Fruit fly (Drosophila melanogaster) whole organism, prepupa: Measurements from ENCODE around the gene hbt.

Source experiments
- Blimp-1 ChIP-seq: fragments of 200-800 bp; sonication (Bioruptor generic); optimal IDR thresholded peaks from 3 replicates; lab custom pipeline; 2017; ENCODE audit warnings: missing biosample characterization, missing genetic modification characterization, mild to moderate bottlenecking, moderate library complexity, missing genetic modification reagents
- CG11294 ChIP-seq: fragments of 200-800 bp; sonication (Bioruptor generic); IDR thresholded peaks from 2 replicates; pipeline ENCODE4 v1.3.6; 2022; ENCODE audit warnings: missing biosample characterization, missing genetic modification characterization
- CG11762 ChIP-seq: fragments of 200-800 bp; sonication (Bioruptor generic); optimal IDR thresholded peaks from 3 replicates; lab custom pipeline; 2016; ENCODE audit warnings: missing biosample characterization, missing genetic modification characterization; ENCODE audit not compliant: insufficient read depth
- CG11902 ChIP-seq: fragments of 200-800 bp; sonication (Bioruptor generic); optimal IDR thresholded peaks from 3 replicates; lab custom pipeline; 2016; ENCODE audit warnings: missing biosample characterization, missing genetic modification characterization
- CG15336 ChIP-seq: fragments of 200-800 bp; sonication (Bioruptor generic); IDR thresholded peaks from 2 replicates; pipeline ENCODE4 v1.3.6; 2022; ENCODE audit warnings: missing biosample characterization, missing genetic modification characterization
- CG1621 ChIP-seq: fragments of 200-800 bp; sonication (Bioruptor generic); optimal IDR thresholded peaks from 3 replicates; lab custom pipeline; 2018; ENCODE audit warnings: missing biosample characterization, mild to moderate bottlenecking, missing genetic modification characterization
- CG3032 ChIP-seq: fragments of 200-800 bp; optimal IDR thresholded peaks from 2 replicates; lab custom pipeline; 2019; ENCODE audit warnings: missing biosample characterization, mild to moderate bottlenecking, missing genetic modification characterization, moderate library complexity
- CG32006 ChIP-seq: fragments of 200-800 bp; sonication (Bioruptor generic); optimal IDR thresholded peaks from 3 replicates; lab custom pipeline; 2017; ENCODE audit warnings: missing biosample characterization, mild to moderate bottlenecking, missing genetic modification characterization
- CG3919 ChIP-seq: fragments of 200-800 bp; sonication (Bioruptor generic); optimal IDR thresholded peaks from 3 replicates; lab custom pipeline; 2016; ENCODE audit warnings: missing biosample characterization, missing genetic modification characterization
- CG4318 ChIP-seq: fragments of 200-800 bp; sonication (Bioruptor generic); optimal IDR thresholded peaks from 3 replicates; lab custom pipeline; 2017; ENCODE audit warnings: missing biosample characterization, mild to moderate bottlenecking, missing genetic modification characterization
- CG6163 ChIP-seq: fragments of 200-800 bp; sonication (Bioruptor generic); IDR thresholded peaks from 3 replicates; pipeline ENCODE4 v1.3.6; 2022; ENCODE audit warnings: missing biosample characterization, missing genetic modification characterization
- CG6792 ChIP-seq: fragments of 200-800 bp; sonication (Bioruptor generic); optimal IDR thresholded peaks from 3 replicates; lab custom pipeline; 2016; ENCODE audit warnings: missing biosample characterization, missing genetic modification characterization
- CG6854 ChIP-seq: fragments of 200-800 bp; sonication (Bioruptor generic); optimal IDR thresholded peaks from 2 replicates; lab custom pipeline; 2017; ENCODE audit warnings: missing biosample characterization, mild to moderate bottlenecking, missing genetic modification characterization
- CG8119 ChIP-seq: fragments of 200-800 bp; sonication (Bioruptor generic); IDR thresholded peaks from 3 replicates; pipeline ENCODE4 v1.3.6; 2022; ENCODE audit warnings: missing biosample characterization, missing genetic modification characterization
- CG8319 ChIP-seq: fragments of 200-800 bp; sonication (Bioruptor generic); optimal IDR thresholded peaks from 3 replicates; lab custom pipeline; 2016; ENCODE audit warnings: missing biosample characterization, missing genetic modification characterization
- CG8632 ChIP-seq: fragments of 200-800 bp; sonication (Bioruptor generic); optimal IDR thresholded peaks from 3 replicates; lab custom pipeline; 2016; ENCODE audit warnings: missing biosample characterization, missing genetic modification characterization
- CG9139 ChIP-seq: fragments of 200-800 bp; sonication (Bioruptor generic); optimal IDR thresholded peaks from 3 replicates; lab custom pipeline; 2017; ENCODE audit warnings: missing biosample characterization, mild to moderate bottlenecking, missing genetic modification characterization
- Eip78C ChIP-seq: fragments of 200-800 bp; sonication (Bioruptor generic); peaks from one replicate; lab custom pipeline; 2016; ENCODE audit warnings: missing biosample characterization, missing genetic modification characterization
- Eip93F ChIP-seq: fragments of 200-800 bp; sonication (Bioruptor generic); optimal IDR thresholded peaks from 2 replicates; lab custom pipeline; 2016; ENCODE audit warnings: missing biosample characterization, mild to moderate bottlenecking, missing genetic modification characterization
- Ets21C ChIP-seq: fragments of 200-800 bp; sonication (Bioruptor generic); optimal IDR thresholded peaks from 3 replicates; lab custom pipeline; 2016; ENCODE audit warnings: missing biosample characterization, missing genetic modification characterization
- Gug ChIP-seq: fragments of 200-800 bp; sonication (Bioruptor generic); IDR thresholded peaks from 2 replicates; pipeline ENCODE4 v1.3.6; 2022; ENCODE audit warnings: missing biosample characterization, missing genetic modification characterization
- Hr38 ChIP-seq: sonication (Bioruptor generic); optimal IDR thresholded peaks from 2 replicates; lab custom pipeline; 2016; ENCODE audit warnings: missing biosample characterization, missing genetic modification characterization
- Hr39 ChIP-seq: fragments of 200-800 bp; sonication (Bioruptor generic); optimal IDR thresholded peaks from 2 replicates; lab custom pipeline; 2016; ENCODE audit warnings: missing biosample characterization, missing genetic modification characterization
- Hr4 ChIP-seq: fragments of 200-800 bp; sonication (Bioruptor generic); optimal IDR thresholded peaks from 3 replicates; lab custom pipeline; 2016; ENCODE audit warnings: missing biosample characterization, missing genetic modification characterization
- Met ChIP-seq: fragments of 200-800 bp; sonication (Bioruptor generic); optimal IDR thresholded peaks from 3 replicates; lab custom pipeline; 2016; ENCODE audit warnings: missing biosample characterization, missing genetic modification characterization
- OdsH ChIP-seq: fragments of 200-800 bp; sonication (Bioruptor generic); optimal IDR thresholded peaks from 3 replicates; lab custom pipeline; 2016; ENCODE audit warnings: missing biosample characterization, missing genetic modification characterization
- Smox ChIP-seq: fragments of 200-800 bp; sonication (Bioruptor generic); optimal IDR thresholded peaks from 3 replicates; lab custom pipeline; 2016; ENCODE audit warnings: missing biosample characterization, missing genetic modification characterization
- Sox102F ChIP-seq: fragments of 200-800 bp; sonication (Bioruptor generic); optimal IDR thresholded peaks from 2 replicates; lab custom pipeline; 2016; ENCODE audit warnings: missing biosample characterization, mild to moderate bottlenecking, missing genetic modification characterization
- Sox14 ChIP-seq: fragments of 200-800 bp; sonication (Bioruptor generic); optimal IDR thresholded peaks from 3 replicates; lab custom pipeline; 2016; ENCODE audit warnings: missing biosample characterization, missing genetic modification characterization
- Sox15 ChIP-seq: fragments of 200-800 bp; sonication (Bioruptor generic); optimal IDR thresholded peaks from 3 replicates; lab custom pipeline; 2016; ENCODE audit warnings: missing biosample characterization, missing genetic modification characterization
- achi ChIP-seq: fragments of 200-800 bp; sonication (Bioruptor generic); optimal IDR thresholded peaks from 3 replicates; lab custom pipeline; 2016; ENCODE audit warnings: missing biosample characterization, missing genetic modification characterization
- acj6 ChIP-seq: fragments of 200-800 bp; sonication (Bioruptor generic); optimal IDR thresholded peaks from 3 replicates; lab custom pipeline; 2016; ENCODE audit warnings: missing biosample characterization, missing genetic modification characterization
- cyc ChIP-seq: fragments of 200-800 bp; sonication (Bioruptor generic); optimal IDR thresholded peaks from 3 replicates; lab custom pipeline; 2016; ENCODE audit warnings: missing biosample characterization, missing genetic modification characterization
- dac ChIP-seq: fragments of 200-800 bp; sonication (Bioruptor generic); optimal IDR thresholded peaks from 2 replicates; lab custom pipeline; 2017; ENCODE audit warnings: missing biosample characterization, mild to moderate bottlenecking, missing genetic modification characterization
- dsx ChIP-seq: fragments of 200-800 bp; optimal IDR thresholded peaks from 3 replicates; lab custom pipeline; 2019; ENCODE audit warnings: missing biosample characterization, mild to moderate bottlenecking, missing genetic modification characterization, moderate library complexity; ENCODE audit not compliant: poor library complexity, severe bottlenecking
- fd59A ChIP-seq: fragments of 200-800 bp; sonication (Bioruptor generic); optimal IDR thresholded peaks from 2 replicates; lab custom pipeline; 2017; ENCODE audit warnings: missing biosample characterization, mild to moderate bottlenecking, missing genetic modification characterization, missing genetic modification reagents
- lz ChIP-seq: fragments of 200-800 bp; sonication (Bioruptor generic); optimal IDR thresholded peaks from 3 replicates; lab custom pipeline; 2016; ENCODE audit warnings: missing biosample characterization, missing genetic modification characterization
- pdm3 ChIP-seq: fragments of 200-800 bp; sonication (Bioruptor generic); optimal IDR thresholded peaks from 3 replicates; lab custom pipeline; 2016; ENCODE audit warnings: missing biosample characterization, missing genetic modification characterization
- salr ChIP-seq, 2 experiments: fragments of 200-800 bp; sonication (Bioruptor generic); optimal IDR thresholded peaks; 3 replicates each; lab custom pipeline; 2016 to 2018; ENCODE audit warnings: missing biosample characterization in 2 of 2, missing genetic modification characterization in 2 of 2, mild to moderate bottlenecking in 1 of 2
- spab ChIP-seq: fragments of 200-800 bp; sonication (Bioruptor generic); optimal IDR thresholded peaks from 2 replicates; lab custom pipeline; 2017; ENCODE audit warnings: missing biosample characterization, mild to moderate bottlenecking, missing genetic modification characterization, missing genetic modification reagents
- ss ChIP-seq, 2 experiments: fragments of 200-800 bp; sonication (Bioruptor generic); optimal IDR thresholded peaks; 2 replicates in 1 of 2; 3 replicates in 1 of 2; lab custom pipeline; 2017 to 2018; ENCODE audit warnings: mild to moderate bottlenecking in 2 of 2, missing biosample characterization in 2 of 2, missing genetic modification characterization in 2 of 2, moderate library complexity in 1 of 2
- svp ChIP-seq: fragments of 200-800 bp; sonication (Bioruptor generic); peaks from one replicate; lab custom pipeline; 2016; ENCODE audit warnings: missing biosample characterization, missing genetic modification characterization

hbt gene

DNA sequence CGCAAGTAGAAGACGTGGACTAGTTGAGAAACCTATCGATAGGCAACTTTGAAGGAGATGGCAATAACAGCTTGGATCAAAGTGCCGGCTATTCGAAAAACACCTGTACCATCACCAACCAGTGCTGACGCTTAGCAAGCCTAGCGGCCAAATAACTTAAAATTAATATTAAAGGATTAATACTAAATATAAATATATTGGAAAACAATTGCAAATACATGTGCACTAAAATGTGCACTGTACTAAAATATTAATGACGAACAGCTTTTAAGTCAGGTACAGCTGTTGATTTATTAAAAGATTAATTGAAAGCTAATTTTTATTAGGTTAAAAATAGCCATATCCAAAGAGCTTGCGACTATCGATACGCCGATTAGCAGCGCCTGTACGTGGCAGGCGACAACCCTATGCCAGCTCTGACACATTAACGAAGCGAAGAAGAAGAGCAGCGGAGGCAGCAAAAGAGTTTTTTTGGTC is 47.6 kb upstream of the hbt start, which contains the start of the genes CG9302 and beta'COP (continued):
- TF ChIP-seq Blimp-1 (GFP tag; lab: Kevin White, UChicago) = no peak
- TF ChIP-seq CG1621 (tag; lab: Kevin White, UChicago) = no peak
- peak; percentile 45 for TF ChIP-seq CG6792 (GFP tag; lab: Kevin White, UChicago)
- peak; percentile 55 for TF ChIP-seq CG11902 (GFP tag; lab: Kevin White, UChicago)
- TF ChIP-seq CG6854 = no peak
- TF ChIP-seq CG11294 (GFP tag; lab: Robert Waterston, UW) = peak; percentile 14; the same call in 1 of the 2 replicates
- TF ChIP-seq Ets21C (GFP tag; lab: Kevin White, UChicago) = no peak
- TF ChIP-seq svp (GFP tag; lab: Kevin White, UChicago) = no peak
- TF ChIP-seq pdm3 = no peak
- no peak for TF ChIP-seq CG4318
- TF ChIP-seq Sox102F (GFP tag; lab: Kevin White, UChicago) = no peak
- no peak for TF ChIP-seq Hr38 (GFP tag; lab: Kevin White, UChicago)
- TF ChIP-seq Hr4 (GFP tag; lab: Kevin White, UChicago) = no peak
- no peak for TF ChIP-seq spab (GFP tag; lab: Kevin White, UChicago)
- peak; percentile 56 for TF ChIP-seq dsx (GFP tag; lab: Kevin White, UChicago)

dm6 chr2L:13376086-13376485 is 45.2 kb upstream of the hbt start:
- TF ChIP-seq Blimp-1 (GFP tag; lab: Kevin White, UChicago) (no peak), CG6854 (no peak), CG3032 (no peak), OdsH (GFP tag; lab: Kevin White, UChicago) (no peak), svp (GFP tag; lab: Kevin White, UChicago) (no peak), CG6163 (GFP tag; lab: Robert Waterston, UW) (no peak), spab (GFP tag; lab: Kevin White, UChicago) (no peak), CG4318 (no peak), cyc (no peak), Ets21C (GFP tag; lab: Kevin White, UChicago) (no peak), Sox15 (no peak), CG8319 (GFP tag; lab: Kevin White, UChicago) (no peak), CG11294 (GFP tag; lab: Robert Waterston, UW) (no peak), Met (GFP tag; lab: Kevin White, UChicago) (no peak), Sox14 (no peak), CG8632 (no peak), acj6 (no peak), Sox102F (GFP tag; lab: Kevin White, UChicago) (no peak), ss (GFP tag; optimal IDR thresholded peaks at IDR 0.05; lab: Kevin White, UChicago) (no peak), dsx (GFP tag; lab: Kevin White, UChicago) (no peak)

DNA sequence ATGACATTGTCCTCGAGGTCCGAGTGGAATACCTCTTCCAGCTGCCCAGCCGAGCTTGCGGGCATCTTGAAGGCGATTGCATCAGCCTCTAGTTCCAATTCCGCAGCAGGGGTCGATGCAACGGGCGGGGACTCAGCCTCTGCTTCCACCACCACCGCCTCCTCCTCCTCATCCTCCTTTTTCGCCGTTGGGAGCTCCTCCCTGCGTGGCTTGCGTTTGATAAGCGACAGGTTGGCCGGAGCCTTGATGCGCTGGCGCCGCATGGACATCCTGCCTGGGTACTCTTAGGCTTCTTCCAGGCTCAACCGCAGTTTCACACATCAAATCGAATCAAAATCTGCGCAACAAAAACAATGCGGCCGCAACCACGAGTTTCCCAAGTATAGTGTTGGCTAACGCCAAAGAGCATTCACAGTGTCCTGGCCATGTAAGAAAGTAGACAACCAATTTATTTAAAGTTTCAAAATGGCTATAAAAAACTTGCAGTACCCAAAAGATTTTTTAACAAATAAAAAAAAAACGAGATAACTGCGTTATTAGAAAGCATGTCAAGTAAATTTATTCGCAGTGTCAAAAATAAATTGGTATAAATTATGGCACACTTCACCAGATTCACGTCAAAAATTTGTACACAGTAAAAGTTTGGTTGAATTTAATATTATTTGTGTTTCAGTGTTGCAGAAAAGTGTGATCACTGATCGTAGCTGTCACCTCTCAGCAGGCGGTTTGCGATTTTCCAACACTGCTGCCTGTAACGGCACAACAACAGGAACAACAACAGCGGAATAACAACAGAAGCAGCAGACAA is 42.7 kb upstream of the hbt start, which contains the start of the genes Bdp1 and CG6565:
Gene Bdp1 (minus strand): TSS at position 456 of the 808 bp plus-strand sequence.
Gene CG6565 (plus strand): TSS at position 585 of the 808 bp plus-strand sequence.
- TF ChIP-seq CG3919 (peak; percentile 96), CG8319 (GFP tag; lab: Kevin White, UChicago) (peak; percentile 97), OdsH (GFP tag; lab: Kevin White, UChicago) (peak; percentile 99), CG15336 (peak; percentile 90), CG32006 (GFP tag; lab: Kevin White, UChicago) (peak; percentile 99), pdm3 (peak; percentile 98), Smox (peak; percentile 97), Gug (GFP tag; lab: Robert Waterston, UW) (peak; percentile 95), dac (peak; percentile 97), Hr39 (GFP tag; lab: Kevin White, UChicago) (peak; percentile 99), CG11294 (GFP tag; lab: Robert Waterston, UW) (peak; percentile 93), Ets21C (GFP tag; lab: Kevin White, UChicago) (peak; percentile 99), Hr38 (GFP tag; lab: Kevin White, UChicago) (peak; percentile 92), acj6 (peak; percentile 99), achi (GFP tag; lab: Kevin White, UChicago) (peak; percentile 98), Eip78C (GFP tag; lab: Kevin White, UChicago) (peak; percentile 99), CG6163 (GFP tag; lab: Robert Waterston, UW) (peak; percentile 88), CG1621 (tag; lab: Kevin White, UChicago) (peak; percentile 83), lz (GFP tag; lab: Kevin White, UChicago) (peak; percentile 99), dsx (GFP tag; lab: Kevin White, UChicago) (peak; percentile 83), salr (GFP tag; optimal IDR thresholded peaks at IDR 0.05; lab: Kevin White, UChicago) (peak; percentile 88 to 98), Met (GFP tag; lab: Kevin White, UChicago) (peak; percentile 97), fd59A (GFP tag; lab: Kevin White, UChicago) (peak; percentile 94), CG9139 (GFP tag; lab: Kevin White, UChicago) (no peak), Blimp-1 (GFP tag; lab: Kevin White, UChicago) (peak; percentile 86), CG11762 (GFP tag; lab: Kevin White, UChicago) (peak; percentile 97), CG8119 (peak; percentile 91), CG4318 (peak; percentile 99), cyc (peak; percentile 99), Eip93F (peak; percentile 62), Sox15 (peak; percentile 99)
